Fruit fly (Drosophila melanogaster): ENCODE data around the gene CG9674.

DNA sequence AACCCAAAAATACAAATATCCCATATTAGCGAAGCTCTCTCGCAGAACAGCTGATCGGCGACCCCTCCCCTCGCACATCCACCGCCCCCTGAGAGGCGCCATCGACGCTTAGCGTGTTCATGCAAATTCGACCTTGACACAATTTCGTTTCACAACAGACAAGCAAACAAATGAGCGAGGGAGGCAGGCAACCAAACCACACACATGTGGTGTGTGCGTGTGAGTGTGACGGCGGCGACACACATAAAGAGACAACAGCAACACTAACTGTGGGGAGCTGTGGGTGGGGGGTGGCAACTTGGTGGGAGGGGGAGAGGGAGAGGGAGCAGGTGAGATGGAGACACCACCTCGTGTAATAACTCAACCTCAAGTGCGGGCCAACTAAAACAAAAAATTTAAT is 17.2 kb upstream of the CG9674 start:
- TF ChIP-seq CG8159 (tag; optimal IDR thresholded peaks at IDR 0.05) (no peak), D1 (tag; optimal IDR thresholded peaks at IDR 0.05) (no peak), EcR (GFP tag; optimal IDR thresholded peaks at IDR 0.05) (no peak)
